Fruit fly (Drosophila melanogaster): ENCODE measurements around the gene CG17026.
A peak's percentile ranks its signal among the peaks of the same experiment; 100 is the strongest.

The CG17026 gene

DNA sequence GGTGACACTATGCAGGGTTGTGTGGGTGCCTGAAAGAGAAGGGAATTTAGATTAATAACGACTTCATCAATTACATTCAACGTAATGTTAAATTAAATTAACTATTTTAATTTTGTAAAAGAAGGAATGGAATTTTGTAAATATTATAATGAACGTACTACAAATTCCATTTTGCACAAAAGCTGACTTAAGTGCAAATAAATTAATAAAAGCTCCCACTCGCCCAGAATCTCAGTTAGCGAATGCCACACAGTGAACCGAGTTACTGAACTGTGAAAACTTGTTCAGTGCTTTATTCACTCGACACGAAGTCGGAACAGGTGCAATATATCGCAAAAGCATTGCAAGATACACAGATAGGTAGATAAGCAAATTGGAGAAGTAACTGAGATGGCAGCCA lies at the start of gene CG17026:
TSS of gene CG17026 (plus strand) at position 301 of the 400 bp plus-strand sequence.
- TF ChIP-seq Pif1B (GFP tag; optimal IDR thresholded peaks at IDR 0.05) = no peak
- peak; percentile 27 for TF ChIP-seq EcR (GFP tag; optimal IDR thresholded peaks at IDR 0.05)

dm6 chr3L:15940823-15941222 lies 34.3 kb upstream of the CG17026 start:
- TF ChIP-seq CG12605 (GFP tag; IDR thresholded peaks at IDR 0.05) = peak; percentile 90
- peak; percentile 90 for TF ChIP-seq CG14655 (GFP tag; optimal IDR thresholded peaks at IDR 0.05)
- peak; percentile 95 for TF ChIP-seq CG32121 (GFP tag; IDR thresholded peaks at IDR 0.05)
- peak; percentile 78 for TF ChIP-seq Pif1A (GFP tag; optimal IDR thresholded peaks at IDR 0.05)
- TF ChIP-seq CG4496 (GFP tag; IDR thresholded peaks at IDR 0.05) = peak; percentile 97
- peak; percentile 87 for TF ChIP-seq Pif1B (GFP tag; optimal IDR thresholded peaks at IDR 0.05)
- TF ChIP-seq gl (tag; optimal IDR thresholded peaks at IDR 0.05) = no peak
- no peak for TF ChIP-seq EcR (GFP tag; optimal IDR thresholded peaks at IDR 0.05)
- TF ChIP-seq Ets98B (GFP tag; IDR thresholded peaks at IDR 0.05) = peak; percentile 96
- peak; percentile 95 for TF ChIP-seq Snoo (tag; optimal IDR thresholded peaks at IDR 0.05)
- peak; percentile 88 for TF ChIP-seq CG15710 (tag; optimal IDR thresholded peaks at IDR 0.05)
- TF ChIP-seq CG9948 (tag; optimal IDR thresholded peaks at IDR 0.05) = peak; percentile 76
- TF ChIP-seq rn (GFP tag; IDR thresholded peaks at IDR 0.05) = peak; percentile 88
- TF ChIP-seq CG17806 (tag; optimal IDR thresholded peaks at IDR 0.05) = no peak
- peak; percentile 91 for TF ChIP-seq fd96Ca (GFP tag; IDR thresholded peaks at IDR 0.05)
- TF ChIP-seq D1 (tag; optimal IDR thresholded peaks at IDR 0.05) = no peak
- peak; percentile 81 for TF ChIP-seq CG10348 (GFP tag; IDR thresholded peaks at IDR 0.05)
- TF ChIP-seq CG34367 (tag; optimal IDR thresholded peaks at IDR 0.05) = peak; percentile 83
- TF ChIP-seq CG8301 (tag; optimal IDR thresholded peaks at IDR 0.05) = peak; percentile 92
- TF ChIP-seq CG8159 (tag; optimal IDR thresholded peaks at IDR 0.05) = peak; percentile 86
- TF ChIP-seq CG13204 (GFP tag; optimal IDR thresholded peaks at IDR 0.05) = peak; percentile 68

DNA sequence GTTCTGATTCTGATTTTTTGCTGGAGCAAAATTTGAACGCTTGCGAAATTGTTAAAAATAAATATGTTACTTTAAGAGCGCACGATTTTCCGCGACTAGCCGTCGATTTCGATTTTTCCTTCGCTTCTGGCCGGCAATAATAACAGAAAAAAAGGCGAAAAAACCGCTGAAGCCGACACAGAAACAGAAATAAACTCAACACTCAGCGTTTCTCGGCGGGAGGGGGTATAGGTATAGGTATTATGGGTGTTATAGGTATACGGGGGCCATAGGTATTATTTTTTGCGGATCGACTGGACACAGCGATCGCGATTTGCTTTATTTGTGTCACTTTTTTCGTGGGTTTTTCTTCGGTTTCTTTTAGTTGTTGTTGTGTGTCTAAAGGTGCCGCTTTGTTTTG lies 22.9 kb upstream of the CG17026 start:
- TF ChIP-seq fd96Ca (GFP tag; IDR thresholded peaks at IDR 0.05) (peak; percentile 13; the same call in 1 of the 3 replicates), Ets98B (GFP tag; IDR thresholded peaks at IDR 0.05) (no peak), Pif1A (GFP tag; optimal IDR thresholded peaks at IDR 0.05) (no peak)

DNA sequence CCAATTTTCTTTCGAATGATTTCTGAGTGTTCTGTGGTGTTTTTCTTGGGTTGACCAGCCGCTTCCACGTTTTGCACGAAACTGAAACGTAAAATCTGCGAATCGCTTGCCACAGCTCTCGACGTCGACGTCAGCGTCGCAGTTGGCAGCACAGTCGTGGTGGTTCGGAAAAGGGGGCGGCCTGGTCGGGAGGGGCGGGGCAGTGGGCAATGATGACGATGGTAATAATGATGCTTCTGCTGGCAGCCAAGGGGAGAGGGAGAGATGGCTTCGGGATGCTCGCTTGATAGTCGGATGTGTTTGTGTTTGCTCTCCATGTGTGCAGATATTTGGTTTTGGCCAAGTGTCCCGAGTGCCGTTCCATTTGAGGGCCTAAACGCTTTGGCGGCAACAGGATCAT lies 22.3 kb upstream of the CG17026 start:
- TF ChIP-seq CG13204 (GFP tag; optimal IDR thresholded peaks at IDR 0.05) (peak; percentile 75), CG12605 (GFP tag; IDR thresholded peaks at IDR 0.05) (peak; percentile 45; the same call in 1 of the 2 replicates), rn (GFP tag; IDR thresholded peaks at IDR 0.05) (no peak), CG4496 (GFP tag; IDR thresholded peaks at IDR 0.05) (peak; percentile 75), CG14655 (GFP tag; optimal IDR thresholded peaks at IDR 0.05) (no peak), Pif1B (GFP tag; optimal IDR thresholded peaks at IDR 0.05) (no peak), fd96Ca (GFP tag; IDR thresholded peaks at IDR 0.05) (no peak), CG9948 (tag; optimal IDR thresholded peaks at IDR 0.05) (no peak), CG10348 (GFP tag; IDR thresholded peaks at IDR 0.05) (0 out of 2 replicates have a peak, but pooled peaks have one; percentile 13), gl (tag; optimal IDR thresholded peaks at IDR 0.05) (no peak), Pif1A (GFP tag; optimal IDR thresholded peaks at IDR 0.05) (no peak), Snoo (tag; optimal IDR thresholded peaks at IDR 0.05) (no peak), EcR (GFP tag; optimal IDR thresholded peaks at IDR 0.05) (peak; percentile 28), D1 (tag; optimal IDR thresholded peaks at IDR 0.05) (no peak), CG8301 (tag; optimal IDR thresholded peaks at IDR 0.05) (no peak), CG32121 (GFP tag; IDR thresholded peaks at IDR 0.05) (peak; percentile 56), CG34367 (tag; optimal IDR thresholded peaks at IDR 0.05) (no peak), CG17806 (tag; optimal IDR thresholded peaks at IDR 0.05) (no peak), CG8159 (tag; optimal IDR thresholded peaks at IDR 0.05) (no peak)

- TF ChIP-seq CG8301 (tag; optimal IDR thresholded peaks at IDR 0.05) (no peak), CG8159 (tag; optimal IDR thresholded peaks at IDR 0.05) (no peak), CG15710 (tag; optimal IDR thresholded peaks at IDR 0.05) (no peak), CG13204 (GFP tag; optimal IDR thresholded peaks at IDR 0.05) (no peak), D1 (tag; optimal IDR thresholded peaks at IDR 0.05) (no peak), CG4496 (GFP tag; IDR thresholded peaks at IDR 0.05) (no peak), Snoo (tag; optimal IDR thresholded peaks at IDR 0.05) (no peak), Pif1B (GFP tag; optimal IDR thresholded peaks at IDR 0.05) (no peak), Pif1A (GFP tag; optimal IDR thresholded peaks at IDR 0.05) (no peak), CG34367 (tag; optimal IDR thresholded peaks at IDR 0.05) (no peak), CG32121 (GFP tag; IDR thresholded peaks at IDR 0.05) (no peak), CG12605 (GFP tag; IDR thresholded peaks at IDR 0.05) (no peak), EcR (GFP tag; optimal IDR thresholded peaks at IDR 0.05) (no peak), CG10348 (GFP tag; IDR thresholded peaks at IDR 0.05) (no peak), CG9948 (tag; optimal IDR thresholded peaks at IDR 0.05) (no peak), fd96Ca (GFP tag; IDR thresholded peaks at IDR 0.05) (no peak), gl (tag; optimal IDR thresholded peaks at IDR 0.05) (no peak), CG17806 (tag; optimal IDR thresholded peaks at IDR 0.05) (no peak)
Measured at dm6 chr3L:15953892-15954291, 21.3 kb upstream of the CG17026 start.

- no peak for TF ChIP-seq CG13204 (GFP tag; optimal IDR thresholded peaks at IDR 0.05)
- TF ChIP-seq CG34367 (tag; optimal IDR thresholded peaks at IDR 0.05) = no peak
- TF ChIP-seq CG8301 (tag; optimal IDR thresholded peaks at IDR 0.05) = no peak
- peak; percentile 73 for TF ChIP-seq D1 (tag; optimal IDR thresholded peaks at IDR 0.05)
- no peak for TF ChIP-seq fd96Ca (GFP tag; IDR thresholded peaks at IDR 0.05)
- no peak for TF ChIP-seq CG12605 (GFP tag; IDR thresholded peaks at IDR 0.05)
Measured at dm6 chr3L:15954784-15955427, 20.3 kb upstream of the CG17026 start, which contains the start of the genes Pka-C3 and GXIVsPLA2. Gene Pka-C3 (minus strand): TSS chr3L:15954797. Gene GXIVsPLA2 (plus strand): TSS chr3L:15955096.
